Fruit fly (Drosophila melanogaster) whole organism: ENCODE results near the gene Ca-beta.

Experiments used
- pan ChIP-seq: fragments of >200 bp; optimal IDR thresholded peaks from 2 replicates; lab custom pipeline; 2017
- psq ChIP-seq: fragments of >200 bp; optimal IDR thresholded peaks from 2 replicates; lab custom pipeline; 2017

dm6 chr2L:11226035-11226434, 22.7 kb upstream of the Ca-beta start:
- TF ChIP-seq pan (lab: Kevin White, UChicago) (no peak), psq (lab: Kevin White, UChicago) (no peak)
